Fruit fly (Drosophila melanogaster): ENCODE measurements around the gene Wnt5.

- TF ChIP-seq Blimp-1 (GFP tag; optimal IDR thresholded peaks at IDR 0.05) = no peak
- TF ChIP-seq CG3919 (GFP tag; optimal IDR thresholded peaks at IDR 0.05) = no peak
- no peak for TF ChIP-seq net (GFP tag; optimal IDR thresholded peaks at IDR 0.05)
- TF ChIP-seq svp (GFP tag) = peak; percentile 56
- TF ChIP-seq Sox102F (GFP tag; optimal IDR thresholded peaks at IDR 0.05) = no peak
- TF ChIP-seq CG6163 (GFP tag; IDR thresholded peaks at IDR 0.05) = peak; percentile 55; the same call in 1 of the 3 replicates
- no peak for TF ChIP-seq Lpt (GFP tag; optimal IDR thresholded peaks at IDR 0.05)
- no peak for TF ChIP-seq Hr39 (GFP tag; optimal IDR thresholded peaks at IDR 0.05)
- no peak for TF ChIP-seq Hr4 (GFP tag; optimal IDR thresholded peaks at IDR 0.05)
Observed at dm6 chrX:18489509-18489908, 15.7 kb downstream of the Wnt5 start, which contains the start of gene CG15046.

All from whole organism, prepupa.